Fruit fly (Drosophila melanogaster): ENCODE measurements around the gene hob.

Gene hob

DNA sequence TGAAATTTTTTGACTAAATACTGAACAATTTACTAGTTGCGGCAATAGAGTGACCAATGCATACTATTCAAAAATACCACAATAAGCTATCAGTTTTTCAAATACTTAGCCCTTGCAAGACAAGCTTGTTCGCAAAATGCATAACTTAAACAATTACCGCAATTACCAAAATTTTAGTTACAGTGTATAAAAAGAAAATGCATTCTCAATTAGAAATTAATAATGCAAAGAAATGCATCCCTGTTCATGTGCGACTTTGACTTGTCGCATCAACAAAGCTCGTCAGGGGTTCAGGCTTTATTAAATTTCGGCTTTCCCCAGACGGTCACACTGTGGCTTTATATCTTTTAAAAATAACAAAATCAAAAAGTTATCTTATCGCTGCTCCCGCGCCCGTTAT, at the start of gene hob, which contains the start of gene nSMase:
TSS of gene hob (minus strand) at position 62 of the 400 bp plus-strand sequence.
TSS of gene nSMase (plus strand) at position 298 of the 400 bp plus-strand sequence.
- TF ChIP-seq CG17801 (GFP tag; optimal IDR thresholded peaks at IDR 0.05; ENCODE audit: partially characterized antibody), result no peak

DNA sequence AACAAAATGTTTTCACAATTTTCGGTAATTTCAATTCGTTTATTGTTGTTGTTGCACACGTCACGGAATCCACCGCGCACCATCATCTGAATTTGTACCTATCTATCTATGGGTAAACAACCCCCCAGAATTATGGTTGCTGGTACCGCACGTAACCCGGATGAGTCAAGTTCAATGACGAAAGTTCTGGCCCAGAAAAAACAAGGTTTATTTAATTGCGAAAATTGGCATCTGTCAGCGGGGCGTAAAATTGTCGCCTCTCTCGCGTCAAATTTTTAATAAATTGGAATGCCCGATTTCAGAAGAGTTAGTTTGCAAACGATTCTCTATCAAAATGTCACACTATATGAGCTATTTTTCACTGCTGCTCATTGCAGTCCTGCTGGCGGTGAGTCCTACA, 49.4 kb upstream of the hob start, which contains the start of gene CG34265:
TSS of gene CG34265 (plus strand) at position 301 of the 400 bp plus-strand sequence.
- no peak for TF ChIP-seq CG17801 (GFP tag; optimal IDR thresholded peaks at IDR 0.05; ENCODE audit: partially characterized antibody)

DNA sequence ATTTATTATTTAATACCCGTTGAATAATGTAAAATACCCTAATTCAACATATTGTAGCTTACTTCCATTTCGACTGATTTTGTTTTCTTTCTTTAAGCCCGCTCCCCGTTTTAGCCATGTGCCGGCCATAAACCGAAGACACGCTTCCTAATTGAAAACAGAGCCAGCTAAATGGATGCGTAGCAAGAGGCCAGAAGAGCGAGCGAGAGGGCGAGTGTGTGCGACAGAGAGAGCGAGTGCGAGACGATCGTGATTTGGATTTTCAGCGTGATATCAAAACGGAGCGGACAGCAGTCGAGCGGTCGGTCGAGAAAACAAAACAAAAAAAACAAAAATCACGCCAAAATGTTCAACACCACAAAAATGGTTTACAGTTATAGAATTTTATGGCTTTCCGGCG, 47.6 kb upstream of the hob start:
- TF ChIP-seq CG17801 (GFP tag; optimal IDR thresholded peaks at IDR 0.05; ENCODE audit: partially characterized antibody), result no peak

DNA sequence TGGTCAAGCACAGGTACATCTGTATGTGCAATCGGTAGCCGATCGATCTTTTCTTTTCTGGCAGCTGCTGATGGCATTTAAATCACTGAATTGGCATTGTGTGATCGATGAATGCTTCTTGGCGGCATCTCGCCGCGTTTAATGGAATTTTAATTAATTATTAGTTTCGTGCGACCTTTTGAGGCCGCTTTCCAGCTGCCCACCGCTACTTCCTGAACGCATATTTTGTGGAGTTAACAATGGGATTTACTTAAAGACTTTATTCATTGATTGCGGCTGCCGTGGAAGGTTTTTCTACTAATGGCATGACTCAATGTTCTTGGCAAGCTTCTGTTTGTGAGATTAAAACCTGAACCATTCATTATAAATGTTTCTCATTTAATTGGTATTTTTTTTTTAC, 42.9 kb upstream of the hob start:
- no peak for TF ChIP-seq CG17801 (GFP tag; optimal IDR thresholded peaks at IDR 0.05; ENCODE audit: partially characterized antibody)

DNA sequence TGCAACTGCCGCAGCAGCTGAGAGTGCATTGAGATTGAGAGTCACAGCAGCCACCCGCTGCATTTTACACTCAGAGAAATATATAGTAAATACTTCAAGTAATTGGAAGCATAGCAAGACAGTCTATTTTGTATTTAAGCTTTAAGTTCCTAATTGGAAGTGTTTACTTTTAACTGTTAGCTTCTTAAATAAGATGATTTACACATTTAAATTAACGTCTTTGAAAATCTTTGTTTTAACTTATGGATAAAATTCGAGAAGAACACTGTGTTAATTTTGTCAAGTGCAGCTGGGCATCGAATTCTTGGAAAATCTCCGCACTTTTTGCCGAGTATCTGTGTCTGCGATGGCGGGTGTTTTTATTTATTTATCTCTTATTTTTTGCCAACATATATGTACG, 41.0 kb upstream of the hob start:
- TF ChIP-seq CG17801 (GFP tag; optimal IDR thresholded peaks at IDR 0.05; ENCODE audit: partially characterized antibody), result no peak

DNA sequence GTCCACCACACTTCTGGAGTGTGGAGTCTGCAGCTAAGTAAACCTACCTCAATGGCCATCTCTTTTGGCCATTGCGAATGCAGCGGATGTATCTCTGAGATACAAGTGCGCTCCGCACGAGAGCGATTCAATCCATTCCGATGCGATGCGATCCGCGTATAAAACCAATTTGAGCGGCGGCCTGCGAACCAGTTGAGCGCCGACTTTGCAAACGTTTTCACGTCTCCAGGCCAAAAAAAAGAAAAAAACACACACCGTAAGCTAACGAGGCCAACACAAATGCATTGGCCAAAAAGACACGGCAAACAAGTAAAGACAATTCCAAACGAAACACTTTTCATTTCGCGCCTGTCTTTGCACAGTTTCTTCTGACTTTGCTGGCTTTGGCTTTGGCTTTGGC, 39.0 kb upstream of the hob start, which contains the start of gene ckd:
TSS of gene ckd (plus strand) at position 189 of the 400 bp plus-strand sequence.
- TF ChIP-seq CG17801 (GFP tag; optimal IDR thresholded peaks at IDR 0.05; ENCODE audit: partially characterized antibody), result no peak

DNA sequence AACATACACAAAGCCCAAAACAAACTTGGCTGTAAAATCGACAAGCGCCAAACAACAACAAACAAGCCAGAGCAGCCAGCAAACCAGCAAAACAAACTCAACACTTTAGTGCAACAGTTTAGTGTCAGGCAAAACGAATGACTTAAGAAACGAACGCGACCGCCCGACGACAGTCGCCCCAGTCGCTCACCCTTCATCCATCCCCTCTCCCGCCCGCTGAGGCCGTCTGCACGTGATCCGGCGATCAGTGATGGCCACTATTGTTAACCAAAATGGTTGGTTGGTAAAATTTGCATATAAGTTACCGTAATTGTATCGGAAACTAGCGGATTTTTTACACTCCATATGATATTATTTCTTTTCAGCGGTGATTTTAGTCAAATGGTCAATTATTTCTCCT, 34.9 kb upstream of the hob start:
- no peak for TF ChIP-seq CG17801 (GFP tag; optimal IDR thresholded peaks at IDR 0.05; ENCODE audit: partially characterized antibody)

DNA sequence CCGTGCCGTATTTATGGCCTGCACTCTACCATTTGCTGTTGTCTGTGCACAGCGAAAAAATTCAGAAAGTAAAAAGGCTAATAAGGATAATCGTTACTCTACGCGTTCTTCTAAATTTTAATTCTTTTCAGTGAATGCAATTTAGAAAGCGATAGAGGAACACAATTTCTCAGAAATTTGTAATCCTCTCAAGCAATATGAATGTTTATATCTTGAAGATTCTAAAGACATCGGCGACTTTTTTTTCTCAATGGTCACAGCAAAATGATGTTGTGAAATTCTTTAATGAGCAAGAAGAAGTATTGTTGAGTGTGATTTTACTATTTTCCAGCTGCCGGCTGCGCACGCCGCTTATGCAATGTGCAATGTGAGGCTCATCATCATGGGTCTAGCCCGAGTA, 34.2 kb upstream of the hob start:
- no peak for TF ChIP-seq CG17801 (GFP tag; optimal IDR thresholded peaks at IDR 0.05; ENCODE audit: partially characterized antibody)

DNA sequence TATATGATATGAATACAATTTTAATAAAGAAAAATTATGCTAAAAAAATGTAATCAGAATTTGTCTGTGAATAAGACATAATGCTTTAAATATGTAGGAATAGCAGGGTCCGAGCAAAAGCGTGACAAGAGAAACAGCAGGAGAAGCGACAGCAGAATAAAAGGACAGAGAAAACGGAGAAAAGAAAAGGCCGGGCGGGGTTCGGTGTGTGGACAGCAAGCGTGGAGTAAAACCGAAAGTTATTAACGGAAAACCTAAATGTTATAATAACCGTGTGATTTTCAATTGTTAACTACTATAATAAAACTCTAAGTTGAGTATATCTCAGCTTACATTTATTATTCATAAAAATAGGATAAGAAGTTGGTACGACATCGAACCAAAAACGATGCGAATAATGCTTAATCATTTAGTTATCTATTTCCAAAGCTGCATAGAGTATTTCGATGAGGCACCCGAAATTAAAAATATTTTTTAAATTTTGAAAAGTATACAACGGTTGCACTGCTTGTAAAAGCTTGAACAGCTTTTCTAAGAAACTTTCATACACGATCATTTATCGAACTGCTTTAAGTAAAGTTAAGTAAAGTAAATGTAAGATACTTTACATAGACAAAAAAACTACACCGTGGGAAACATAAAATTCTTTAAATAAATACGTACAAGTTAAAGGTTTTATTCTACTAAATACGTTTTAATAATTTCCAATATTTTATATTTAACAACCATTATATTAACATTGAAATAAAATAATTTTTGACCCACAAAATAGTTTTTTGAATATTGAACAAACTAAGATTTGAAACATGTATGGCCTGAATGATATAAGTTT, 33.2 kb upstream of the hob start:
- no peak for TF ChIP-seq CG17801 (GFP tag; optimal IDR thresholded peaks at IDR 0.05; ENCODE audit: partially characterized antibody)

DNA sequence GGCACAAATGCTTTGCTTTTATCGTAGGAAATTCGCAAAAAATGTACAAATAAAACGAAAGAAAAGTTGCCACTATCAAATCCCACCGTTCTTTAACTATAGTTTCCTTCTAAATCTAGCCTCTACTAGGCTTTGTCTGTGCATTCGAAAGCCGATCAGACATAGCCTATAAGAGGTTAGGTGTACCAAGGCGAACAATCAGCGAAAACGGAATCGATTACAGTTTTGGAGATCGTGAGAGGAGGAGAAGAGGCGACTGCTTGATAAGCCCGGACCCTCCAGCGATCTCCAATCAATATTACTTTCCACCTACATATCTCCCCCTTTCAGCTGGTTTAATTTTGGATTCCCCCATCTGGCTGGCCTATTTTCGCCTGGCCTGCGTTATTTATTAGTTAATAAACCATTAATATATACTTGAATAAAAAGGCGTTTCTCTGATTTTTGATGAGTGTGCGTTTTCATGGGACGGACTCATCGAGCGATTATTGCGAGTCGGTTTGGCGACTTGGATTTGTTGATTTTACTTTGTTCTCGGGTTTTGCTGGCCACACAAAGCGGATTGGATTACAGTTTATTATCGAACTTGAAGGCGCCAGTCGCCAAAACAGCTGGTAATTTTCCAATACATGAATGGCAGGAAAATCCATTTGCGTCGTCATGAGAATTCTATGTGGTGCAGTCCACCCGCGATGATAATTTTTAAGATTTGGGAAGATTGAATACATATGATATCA, 32.4 kb upstream of the hob start:
- no peak for TF ChIP-seq CG17801 (GFP tag; optimal IDR thresholded peaks at IDR 0.05; ENCODE audit: partially characterized antibody)

DNA sequence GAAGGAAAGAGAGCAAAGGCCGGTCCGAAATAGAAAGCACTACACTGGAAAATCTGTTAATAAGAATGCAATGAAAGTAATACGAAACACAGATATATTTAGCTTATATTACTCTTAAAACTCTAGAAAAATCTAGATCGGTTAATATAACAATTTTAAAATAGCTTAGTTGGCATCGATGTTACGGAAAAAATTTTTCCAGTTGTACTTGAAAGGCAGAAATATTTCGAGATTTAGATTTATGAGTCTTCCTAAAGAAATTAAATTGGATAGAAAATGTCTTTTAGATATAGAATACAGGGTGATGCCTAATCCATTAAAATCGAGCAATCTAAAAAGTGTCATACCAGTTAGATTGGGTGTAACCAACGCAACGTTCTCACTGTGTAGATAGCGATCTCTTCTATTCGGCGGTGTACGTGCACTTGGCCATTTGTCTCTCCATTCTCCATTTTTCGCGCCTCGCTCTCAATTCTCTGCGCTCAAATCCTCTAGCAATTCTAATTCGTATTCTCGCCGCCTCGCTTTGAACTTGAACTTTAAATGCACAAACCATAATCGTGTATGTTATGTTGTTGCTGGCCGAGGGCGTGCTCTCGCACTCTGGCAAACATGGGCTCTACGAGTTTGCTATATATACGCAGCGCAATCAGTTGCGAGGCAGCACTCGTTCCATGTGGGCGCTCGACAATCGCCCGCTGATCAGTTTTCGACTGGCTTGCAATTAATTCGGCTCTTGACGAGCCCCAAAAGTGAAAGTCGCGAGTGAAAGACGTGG, 31.5 kb upstream of the hob start:
- TF ChIP-seq CG17801 (GFP tag; optimal IDR thresholded peaks at IDR 0.05; ENCODE audit: partially characterized antibody), result peak; percentile 92

DNA sequence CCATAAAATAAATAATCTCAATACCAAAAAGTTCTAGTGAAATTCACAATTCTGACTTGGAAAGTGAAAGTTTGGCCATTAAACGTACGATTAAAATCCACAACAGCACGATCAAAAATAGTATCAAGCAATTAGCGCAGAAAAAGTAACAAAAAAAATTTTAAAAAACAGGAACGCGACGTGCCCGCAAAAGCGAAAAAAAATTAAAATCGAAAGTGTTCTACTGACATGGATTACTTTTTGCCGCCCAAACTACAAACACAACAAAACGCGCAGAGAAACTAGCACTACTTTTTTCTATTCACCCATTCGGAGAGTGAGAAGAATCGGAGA, 30.9 kb upstream of the hob start:
- no peak for TF ChIP-seq CG17801 (GFP tag; optimal IDR thresholded peaks at IDR 0.05; ENCODE audit: partially characterized antibody)

DNA sequence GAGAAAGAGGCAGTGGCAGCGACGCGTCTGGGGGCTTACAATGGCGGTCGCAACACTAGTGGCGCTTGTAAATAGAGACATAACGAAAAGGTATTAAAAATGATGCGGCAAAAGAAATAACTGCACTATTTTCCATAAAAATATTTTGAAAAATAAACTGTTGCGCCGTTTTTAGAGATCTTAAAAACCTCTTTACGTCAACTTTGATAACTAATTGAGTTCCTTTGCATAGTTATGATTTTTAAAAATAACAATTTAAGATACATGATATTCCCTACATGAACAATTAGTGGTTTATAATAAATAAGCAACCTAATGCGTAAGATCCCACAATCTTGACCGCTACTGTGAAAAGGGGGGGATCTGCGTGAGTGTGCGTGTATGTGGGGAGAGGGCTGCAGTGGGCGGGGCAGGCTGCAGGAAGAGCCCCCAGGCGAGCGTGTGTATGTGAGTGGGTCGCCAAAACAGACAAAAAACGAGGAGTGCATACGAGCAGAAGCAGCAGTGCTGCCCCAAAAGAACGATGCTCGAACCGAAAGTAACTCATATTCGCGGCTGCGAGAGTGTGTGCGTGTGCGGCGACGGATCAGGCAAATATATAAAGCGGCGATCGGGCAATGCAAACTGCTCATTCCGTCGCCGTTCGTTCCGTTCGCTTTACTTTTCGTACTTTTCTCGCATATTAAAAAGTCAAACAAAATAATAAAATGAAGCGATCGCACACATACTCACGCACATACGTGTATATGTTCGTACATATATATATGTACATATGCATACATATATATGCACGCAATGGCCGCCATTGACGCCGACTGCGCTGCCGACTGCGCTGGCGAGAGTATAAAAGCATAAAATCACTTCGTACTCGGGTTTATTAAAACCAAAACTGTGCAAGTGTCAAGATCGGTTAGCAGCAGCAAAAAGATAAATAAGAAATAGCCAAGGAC, 30.3 kb upstream of the hob start:
- peak; percentile 42 for TF ChIP-seq CG17801 (GFP tag; optimal IDR thresholded peaks at IDR 0.05; ENCODE audit: partially characterized antibody)

Measured in ovary, adult (tissue).